Worm (Caenorhabditis elegans): Measurements from ENCODE around the gene kle-2.

DNA sequence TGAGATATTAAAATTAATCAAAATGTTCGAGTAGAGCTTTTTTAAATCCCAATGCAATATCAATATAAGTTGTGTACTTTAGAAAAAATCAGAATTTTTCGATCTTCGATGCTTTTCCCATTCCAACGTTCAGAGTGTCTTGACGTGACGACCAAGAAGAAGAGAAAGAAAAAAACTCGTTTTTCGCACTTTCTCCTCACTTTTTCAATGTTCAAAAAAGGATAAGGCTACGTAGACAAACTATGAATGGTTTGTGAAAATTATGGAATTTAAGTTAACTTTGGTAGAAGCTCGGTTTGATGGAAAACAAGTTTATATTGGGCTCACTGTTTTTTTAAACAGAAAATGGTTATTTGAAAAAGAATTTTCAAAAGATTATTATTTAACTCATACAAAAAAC is 6.2 kb downstream of the kle-2 start:
- TF ChIP-seq B0310.2 (tag; optimal IDR thresholded peaks at IDR 0.05) (no peak), hnd-1 (tag; optimal IDR thresholded peaks at IDR 0.05) (no peak), scrt-1 (GFP tag; IDR thresholded peaks at IDR 0.05) (no peak), tbx-37 (GFP tag; conservative IDR thresholded peaks at IDR 0.05) (no peak), aly-1 (tag; optimal IDR thresholded peaks at IDR 0.05) (no peak), ama-1 (optimal IDR thresholded peaks at IDR 0.05) (no peak), flt-1 (GFP tag; IDR thresholded peaks at IDR 0.05) (no peak), hmbx-1 (tag; optimal IDR thresholded peaks at IDR 0.05) (no peak), tra-4 (tag; optimal IDR thresholded peaks at IDR 0.05) (no peak), hmg-4 (GFP tag; optimal IDR thresholded peaks at IDR 0.05) (no peak), sea-1 (GFP tag; conservative IDR thresholded peaks at IDR 0.05) (no peak), ets-7 (tag; optimal IDR thresholded peaks at IDR 0.05) (no peak), ceh-13 (GFP tag; optimal IDR thresholded peaks at IDR 0.05) (no peak), pes-1 (GFP tag; IDR thresholded peaks at IDR 0.05) (no peak)

Measured in whole organism, early embryonic.